Fruit fly (Drosophila melanogaster): ENCODE data around the gene fid.
A peak's percentile ranks its signal among the peaks of the same experiment; 100 is the strongest.

fid gene

dm6 chr3R:26020244-26021171, 50.6 kb downstream of the fid start (continued):
- peak; percentile 57 for TF ChIP-seq CG15601 (tag; optimal IDR thresholded peaks at IDR 0.05)
- peak; percentile 2 for TF ChIP-seq exex (tag; optimal IDR thresholded peaks at IDR 0.05)
- TF ChIP-seq CG31365 (tag; optimal IDR thresholded peaks at IDR 0.05), result no peak
- peak; percentile 63 for TF ChIP-seq Fer1 (GFP tag; optimal IDR thresholded peaks at IDR 0.05)
- peak; percentile 51 for TF ChIP-seq Vsx1 (GFP tag; optimal IDR thresholded peaks at IDR 0.05)
- peak; percentile 55 for TF ChIP-seq CG2875 (GFP tag; optimal IDR thresholded peaks at IDR 0.05)
- no peak for TF ChIP-seq CG3726 (GFP tag; IDR thresholded peaks at IDR 0.05)
- TF ChIP-seq sna (GFP tag; IDR thresholded peaks at IDR 0.05; ENCODE audit: partially characterized antibody), result no peak
- TF ChIP-seq sob (GFP tag; IDR thresholded peaks at IDR 0.05), result peak; percentile 57
- TF ChIP-seq Ada2b (GFP tag; IDR thresholded peaks at IDR 0.05), result peak; percentile 57
- no peak for TF ChIP-seq CG17612 (GFP tag; IDR thresholded peaks at IDR 0.05)
- peak; percentile 27 for TF ChIP-seq Hmx (GFP tag; optimal IDR thresholded peaks at IDR 0.05)
- 0 out of 2 replicates have a peak, but pooled peaks have one; percentile 33 for TF ChIP-seq ap (GFP tag; IDR thresholded peaks at IDR 0.05)
- peak; percentile 36 for TF ChIP-seq CG2202 (tag; optimal IDR thresholded peaks at IDR 0.05)
- 0 out of 2 replicates have a peak, but pooled peaks have one; percentile 18 for TF ChIP-seq Oaz (GFP tag; IDR thresholded peaks at IDR 0.05)
- no peak for TF ChIP-seq Hr78 (GFP tag; optimal IDR thresholded peaks at IDR 0.05)
- peak; percentile 82 for TF ChIP-seq phol (tag; optimal IDR thresholded peaks at IDR 0.05)
- TF ChIP-seq CG10209 (GFP tag; optimal IDR thresholded peaks at IDR 0.05), result peak; percentile 69
- TF ChIP-seq dpn (GFP tag; optimal IDR thresholded peaks at IDR 0.05), result peak in 1 of 2 experiments; percentile 23
- peak; percentile 49 for TF ChIP-seq CG13775 (GFP tag; optimal IDR thresholded peaks at IDR 0.05)
- TF ChIP-seq nerfin-1 (tag; optimal IDR thresholded peaks at IDR 0.05), result peak; percentile 44
- peak; percentile 60 for TF ChIP-seq sd (tag; optimal IDR thresholded peaks at IDR 0.05)
- peak; percentile 69 for TF ChIP-seq CG12659 (GFP tag; optimal IDR thresholded peaks at IDR 0.05)
- no peak for TF ChIP-seq CG4360 (GFP tag; IDR thresholded peaks at IDR 0.05)
- TF ChIP-seq CG12071 (GFP tag; optimal IDR thresholded peaks at IDR 0.05), result no peak
- 0 out of 3 replicates have a peak, but pooled peaks have one; percentile 38 for TF ChIP-seq zen2 (GFP tag; IDR thresholded peaks at IDR 0.05; ENCODE audit: partially characterized antibody)
- TF ChIP-seq Tbp (GFP tag; optimal IDR thresholded peaks at IDR 0.05), result no peak
- TF ChIP-seq NfI (GFP tag; optimal IDR thresholded peaks at IDR 0.05), result peak; percentile 48
- peak; percentile 33 for TF ChIP-seq CG17328 (GFP tag; IDR thresholded peaks at IDR 0.05)
- TF ChIP-seq Sox102F (GFP tag; optimal IDR thresholded peaks at IDR 0.05), result peak; percentile 78
- TF ChIP-seq CG6765 (GFP tag; optimal IDR thresholded peaks at IDR 0.05), result peak; percentile 30
- peak in 1 of 2 experiments; percentile 0 for TF ChIP-seq Pdp1 (GFP tag; optimal IDR thresholded peaks at IDR 0.05)
- no peak for TF ChIP-seq CG4730 (GFP tag; IDR thresholded peaks at IDR 0.05)
- TF ChIP-seq zf30C (GFP tag; optimal IDR thresholded peaks at IDR 0.05), result peak; percentile 72
- TF ChIP-seq CG8290 (GFP tag; optimal IDR thresholded peaks at IDR 0.05), result no peak
- peak in 1 of 2 experiments; percentile 72 for TF ChIP-seq CG8290 (tag; optimal IDR thresholded peaks at IDR 0.05)
- TF ChIP-seq bsh (GFP tag; optimal IDR thresholded peaks at IDR 0.05), result peak; percentile 33 to 82
- TF ChIP-seq tin (GFP tag; optimal IDR thresholded peaks at IDR 0.05), result peak; percentile 45
- peak; percentile 70 for TF ChIP-seq CG32772 (GFP tag; IDR thresholded peaks at IDR 0.05)
- no peak for TF ChIP-seq CG12299 (tag; optimal IDR thresholded peaks at IDR 0.05)
- peak; percentile 49 for TF ChIP-seq CG6854 (GFP tag; optimal IDR thresholded peaks at IDR 0.05)
- peak; percentile 52 for TF ChIP-seq CG5245 (GFP tag; optimal IDR thresholded peaks at IDR 0.05)
- TF ChIP-seq HLHmδ (GFP tag; optimal IDR thresholded peaks at IDR 0.05), result peak; percentile 99
- TF ChIP-seq sisA (GFP tag; IDR thresholded peaks at IDR 0.05), result peak; percentile 65
- no peak for TF ChIP-seq yki (optimal IDR thresholded peaks at IDR 0.05)
- TF ChIP-seq CG1647 (GFP tag; optimal IDR thresholded peaks at IDR 0.05), result no peak
- TF ChIP-seq CG6683 (GFP tag; optimal IDR thresholded peaks at IDR 0.05), result peak; percentile 38
- peak; percentile 10 for TF ChIP-seq CTCF (GFP tag; optimal IDR thresholded peaks at IDR 0.05)
